Worm (Caenorhabditis elegans): Measurements from ENCODE around the gene asp-12.

ce11 chrV:8228712-8229119 lies 40.3 kb upstream of the asp-12 start:
- TF ChIP-seq tbx-2 (tag; optimal IDR thresholded peaks at IDR 0.05) (peak; percentile 69), nhr-28 (tag; optimal IDR thresholded peaks at IDR 0.05) (no peak), nhr-11 (tag; optimal IDR thresholded peaks at IDR 0.05) (no peak), nfya-1 (tag; optimal IDR thresholded peaks at IDR 0.05; ENCODE audit: insufficient read depth) (peak; percentile 82), nhr-76 (tag; optimal IDR thresholded peaks at IDR 0.05) (no peak), snpc-4 (tag; optimal IDR thresholded peaks at IDR 0.05) (peak; percentile 99), nhr-12 (tag; optimal IDR thresholded peaks at IDR 0.05) (no peak), ceh-82 (tag; optimal IDR thresholded peaks at IDR 0.05) (peak; percentile 41), elt-1 (tag; optimal IDR thresholded peaks at IDR 0.05) (no peak)
